Worm (Caenorhabditis elegans): ENCODE data around the gene psa-3.

ce11 chrX:15441686-15442067 lies 33.9 kb downstream of the psa-3 start, which contains the start of gene nkat-3:
- TF ChIP-seq ceh-82 (tag; optimal IDR thresholded peaks at IDR 0.05) (no peak), ZK546.5 (tag; optimal IDR thresholded peaks at IDR 0.05) (no peak), mbf-1 (tag; optimal IDR thresholded peaks at IDR 0.05) (no peak), R02D3.7 (tag; optimal IDR thresholded peaks at IDR 0.05) (no peak), unc-62 (GFP tag; optimal IDR thresholded peaks at IDR 0.05) (no peak), elt-3 (tag; optimal IDR thresholded peaks at IDR 0.05) (no peak), nhr-77 (tag; optimal IDR thresholded peaks at IDR 0.05) (no peak), ztf-1 (GFP tag; conservative IDR thresholded peaks at IDR 0.05) (no peak), skn-1 (tag; optimal IDR thresholded peaks at IDR 0.05) (no peak), ztf-11 (tag; optimal IDR thresholded peaks at IDR 0.05) (no peak)
